Fruit fly (Drosophila melanogaster): ENCODE data around the gene mRpL23.

Gene mRpL23

dm6 chr3L:2399788-2400187, 26.3 kb upstream of the mRpL23 start (continued):
- TF ChIP-seq Nf-YA (GFP tag; IDR thresholded peaks at IDR 0.05) (no peak), CG18262 (tag; optimal IDR thresholded peaks at IDR 0.05) (peak; percentile 18), zfh2 (GFP tag; optimal IDR thresholded peaks at IDR 0.05) (no peak), oc (tag; optimal IDR thresholded peaks at IDR 0.05) (no peak), h (optimal IDR thresholded peaks at IDR 0.05) (no peak), CG1529 (GFP tag; optimal IDR thresholded peaks at IDR 0.05) (no peak), CG13296 (GFP tag; optimal IDR thresholded peaks at IDR 0.05) (no peak), CG12942 (GFP tag; optimal IDR thresholded peaks at IDR 0.05) (no peak), CG4360 (GFP tag; IDR thresholded peaks at IDR 0.05) (no peak)

dm6 chr3L:2398636-2399035, 25.1 kb upstream of the mRpL23 start:
- TF ChIP-seq vvl (GFP tag; IDR thresholded peaks at IDR 0.05) (peak; percentile 64; the same call in 1 of the 2 replicates), HmgZ (tag; optimal IDR thresholded peaks at IDR 0.05) (no peak), kni (GFP tag; optimal IDR thresholded peaks at IDR 0.05) (peak; percentile 65), sim (GFP tag; IDR thresholded peaks at IDR 0.05) (no peak), da (GFP tag; optimal IDR thresholded peaks at IDR 0.05) (no peak), CG6683 (GFP tag; optimal IDR thresholded peaks at IDR 0.05) (no peak), CG2199 (GFP tag; IDR thresholded peaks at IDR 0.05) (0 out of 3 replicates have a peak, but pooled peaks have one; percentile 42), Eip74EF (GFP tag; optimal IDR thresholded peaks at IDR 0.05) (peak in 1 of 2 experiments; percentile 37), nmo (GFP tag; optimal IDR thresholded peaks at IDR 0.05) (no peak), H15 (GFP tag; IDR thresholded peaks at IDR 0.05) (0 out of 3 replicates have a peak, but pooled peaks have one; percentile 40), abd-A (tag; optimal IDR thresholded peaks at IDR 0.05) (peak; percentile 7), CG10462 (GFP tag; optimal IDR thresholded peaks at IDR 0.05) (no peak)

- TF ChIP-seq ap (GFP tag; IDR thresholded peaks at IDR 0.05) (no peak), sd (tag; optimal IDR thresholded peaks at IDR 0.05) (peak; percentile 10), cg (GFP tag; optimal IDR thresholded peaks at IDR 0.05) (peak; percentile 7), Lpt (GFP tag; optimal IDR thresholded peaks at IDR 0.05) (no peak), CG6791 (GFP tag; IDR thresholded peaks at IDR 0.05; ENCODE audit: partially characterized antibody) (no peak), CG4820 (GFP tag; optimal IDR thresholded peaks at IDR 0.05) (no peak), vvl (GFP tag; IDR thresholded peaks at IDR 0.05) (peak; percentile 83), dmrt99B (tag; optimal IDR thresholded peaks at IDR 0.05) (no peak), oc (tag; optimal IDR thresholded peaks at IDR 0.05) (peak; percentile 34), abd-A (tag; optimal IDR thresholded peaks at IDR 0.05) (peak; percentile 57), so (GFP tag; IDR thresholded peaks at IDR 0.05) (no peak), gsb-n (tag; optimal IDR thresholded peaks at IDR 0.05) (peak; percentile 18), Stat92E (GFP tag; optimal IDR thresholded peaks at IDR 0.05) (peak in 1 of 3 experiments; percentile 37), Blimp-1 (GFP tag; optimal IDR thresholded peaks at IDR 0.05) (peak; percentile 97), mam (GFP tag; optimal IDR thresholded peaks at IDR 0.05) (no peak), Pdp1 (GFP tag; optimal IDR thresholded peaks at IDR 0.05) (peak in 1 of 2 experiments; percentile 14), zf30C (GFP tag; optimal IDR thresholded peaks at IDR 0.05) (no peak), Awh (GFP tag; IDR thresholded peaks at IDR 0.05) (peak; percentile 73), CG17385 (GFP tag; optimal IDR thresholded peaks at IDR 0.05) (no peak), Hr78 (GFP tag; optimal IDR thresholded peaks at IDR 0.05) (peak in 1 of 2 experiments; percentile 7)
Measured at dm6 chr3L:2397571-2398187, 24.2 kb upstream of the mRpL23 start.

All from whole organism, embryonic.